Worm (Caenorhabditis elegans) whole organism, L2 larva: ENCODE data around the gene B0563.5.

Experiments used
- C34F6.9 ChIP-seq: fragments of 150-350 bp; optimal IDR thresholded peaks from 2 replicates; lab custom pipeline; 2014; ENCODE audit warnings: missing biosample characterization, missing genetic modification characterization
- F13H6.1 ChIP-seq: sonication (generic microtip); optimal IDR thresholded peaks from 2 replicates; lab custom pipeline; 2016; ENCODE audit warnings: missing genetic modification characterization, missing compliant biosample characterization
- R02D3.7 ChIP-seq: fragments of 150-350 bp; optimal IDR thresholded peaks from 2 replicates; lab custom pipeline; 2014; ENCODE audit warnings: missing biosample characterization, missing genetic modification characterization
- Y55F3AM.14 ChIP-seq: fragments of 200-800 bp; sonication (Bioruptor generic); optimal IDR thresholded peaks from 2 replicates; lab custom pipeline; 2018; ENCODE audit warnings: mild to moderate bottlenecking, missing genetic modification characterization, missing compliant biosample characterization
- ZK546.5 ChIP-seq: sonication (generic microtip); optimal IDR thresholded peaks from 2 replicates; lab custom pipeline; 2017; ENCODE audit warnings: missing biosample characterization, missing genetic modification characterization
- aly-2 ChIP-seq: fragments of 150-350 bp; optimal IDR thresholded peaks from 2 replicates; lab custom pipeline; 2014; ENCODE audit warnings: missing biosample characterization, missing genetic modification characterization
- ama-1 ChIP-seq: fragments of 150-350 bp; optimal IDR thresholded peaks from 2 replicates; lab custom pipeline; 2018; ENCODE audit warnings: inconsistent platforms
- ceh-16 ChIP-seq: fragments of 150-350 bp; optimal IDR thresholded peaks from 2 replicates; lab custom pipeline; 2014; ENCODE audit warnings: missing biosample characterization, missing genetic modification characterization
- ceh-82 ChIP-seq: fragments of 150-350 bp; optimal IDR thresholded peaks from 2 replicates; lab custom pipeline; 2014; ENCODE audit warnings: missing biosample characterization, missing genetic modification characterization
- crh-2 ChIP-seq: sonication (generic microtip); optimal IDR thresholded peaks from 2 replicates; lab custom pipeline; 2017; ENCODE audit warnings: missing biosample characterization, missing genetic modification characterization
- egl-27 ChIP-seq: sonication (generic microtip); optimal IDR thresholded peaks from 3 replicates; lab custom pipeline; 2017; ENCODE audit warnings: missing biosample characterization, missing genetic modification reagents, missing genetic modification characterization
- elt-1 ChIP-seq: fragments of 150-350 bp; optimal IDR thresholded peaks from 2 replicates; lab custom pipeline; 2014; ENCODE audit warnings: missing biosample characterization, missing genetic modification characterization
- elt-3 ChIP-seq: sonication (generic microtip); optimal IDR thresholded peaks from 2 replicates; lab custom pipeline; 2017; ENCODE audit warnings: missing biosample characterization, missing genetic modification characterization
- fos-1 ChIP-seq: fragments of 150-350 bp; optimal IDR thresholded peaks from 2 replicates; lab custom pipeline; 2014; ENCODE audit warnings: missing biosample characterization, missing genetic modification characterization
- gmeb-1 ChIP-seq: fragments of 150-350 bp; optimal IDR thresholded peaks from 2 replicates; lab custom pipeline; 2014; ENCODE audit warnings: missing biosample characterization, missing genetic modification characterization
- lin-11 ChIP-seq: fragments of 150-350 bp; sonication (generic microtip); optimal IDR thresholded peaks from 2 replicates; lab custom pipeline; 2014; ENCODE audit warnings: missing biosample characterization, missing genetic modification characterization, inconsistent platforms, mixed read lengths
- lin-13 ChIP-seq: fragments of 150-350 bp; optimal IDR thresholded peaks from 2 replicates; lab custom pipeline; 2014; ENCODE audit warnings: missing biosample characterization, missing genetic modification reagents, missing genetic modification characterization
- lsy-2 ChIP-seq, 2 experiments: fragments of 150-350 bp in 1 of 2; sonication (generic microtip) in 1 of 2; optimal IDR thresholded peaks; 2 replicates each; lab custom pipeline; 2014 to 2017; ENCODE audit warnings: missing biosample characterization in 2 of 2, missing genetic modification characterization in 2 of 2
- mab-5 ChIP-seq: fragments of 150-350 bp; optimal IDR thresholded peaks from 2 replicates; lab custom pipeline; 2014; ENCODE audit warnings: missing biosample characterization, missing genetic modification characterization
- nhr-10 ChIP-seq: sonication (generic microtip); optimal IDR thresholded peaks from 2 replicates; lab custom pipeline; 2017; ENCODE audit warnings: missing biosample characterization, missing genetic modification characterization
- nhr-12 ChIP-seq: fragments of 150-350 bp; optimal IDR thresholded peaks from 2 replicates; lab custom pipeline; 2014; ENCODE audit warnings: missing biosample characterization, missing genetic modification characterization
- nhr-129 ChIP-seq: fragments of 150-350 bp; optimal IDR thresholded peaks from 2 replicates; lab custom pipeline; 2014; ENCODE audit warnings: missing biosample characterization, missing genetic modification characterization
- nhr-21 ChIP-seq: fragments of 150-350 bp; optimal IDR thresholded peaks from 2 replicates; lab custom pipeline; 2014; ENCODE audit warnings: missing biosample characterization, missing genetic modification characterization
- nhr-23 ChIP-seq: fragments of 150-350 bp; optimal IDR thresholded peaks from 2 replicates; lab custom pipeline; 2014; ENCODE audit warnings: missing biosample characterization, missing genetic modification reagents, missing genetic modification characterization
- nhr-237 ChIP-seq: fragments of 150-350 bp; optimal IDR thresholded peaks from 2 replicates; lab custom pipeline; 2014; ENCODE audit warnings: missing biosample characterization, missing genetic modification characterization
- nhr-25 ChIP-seq: fragments of 150-350 bp; sonication (generic microtip); optimal IDR thresholded peaks from 3 replicates; lab custom pipeline; 2014; ENCODE audit warnings: missing biosample characterization, missing genetic modification characterization
- nhr-6 ChIP-seq: fragments of 150-350 bp; optimal IDR thresholded peaks from 2 replicates; lab custom pipeline; 2014; ENCODE audit warnings: missing biosample characterization, missing genetic modification characterization
- peb-1 ChIP-seq: fragments of 150-350 bp; optimal IDR thresholded peaks from 2 replicates; lab custom pipeline; 2014; ENCODE audit warnings: missing biosample characterization, missing genetic modification characterization
- sem-4 ChIP-seq: fragments of 150-350 bp; optimal IDR thresholded peaks from 2 replicates; lab custom pipeline; 2014; ENCODE audit warnings: missing biosample characterization, missing genetic modification reagents, missing genetic modification characterization
- skn-1 ChIP-seq: sonication (generic microtip); optimal IDR thresholded peaks from 2 replicates; lab custom pipeline; 2017; ENCODE audit warnings: missing biosample characterization, missing genetic modification characterization
- sma-9 ChIP-seq, 2 experiments: fragments of 150-350 bp in 1 of 2; sonication (generic microtip) in 1 of 2; optimal IDR thresholded peaks; 2 replicates each; lab custom pipeline; 2014 to 2016; ENCODE audit warnings: missing genetic modification characterization in 2 of 2, mild to moderate bottlenecking in 1 of 2, missing biosample characterization in 1 of 2, missing compliant biosample characterization in 1 of 2, missing genetic modification reagents in 1 of 2, moderate library complexity in 1 of 2
- snpc-4 ChIP-seq: fragments of 150-350 bp; optimal IDR thresholded peaks from 2 replicates; lab custom pipeline; 2014; ENCODE audit warnings: missing biosample characterization, missing genetic modification characterization
- unc-39 ChIP-seq: fragments of 150-350 bp; optimal IDR thresholded peaks from 2 replicates; lab custom pipeline; 2014; ENCODE audit warnings: missing biosample characterization, missing genetic modification characterization
- unc-55 ChIP-seq: fragments of 150-350 bp; sonication (generic microtip); optimal IDR thresholded peaks from 3 replicates; lab custom pipeline; 2014; ENCODE audit warnings: missing biosample characterization, missing genetic modification reagents, missing genetic modification characterization
- unc-62 ChIP-seq: fragments of 150-350 bp; optimal IDR thresholded peaks from 2 replicates; lab custom pipeline; 2014; ENCODE audit warnings: missing biosample characterization, missing genetic modification reagents, missing genetic modification characterization
- zag-1 ChIP-seq: fragments of 150-350 bp; optimal IDR thresholded peaks from 2 replicates; lab custom pipeline; 2014; ENCODE audit warnings: missing biosample characterization, missing genetic modification characterization
- ztf-1 ChIP-seq: fragments of 200-800 bp; sonication (Bioruptor generic); conservative IDR thresholded peaks from 2 replicates; pipeline ENCODE4 v1.3.6; 2022; ENCODE audit warnings: missing genetic modification characterization, missing compliant biosample characterization
- ztf-11 ChIP-seq: sonication (generic microtip); optimal IDR thresholded peaks from 2 replicates; lab custom pipeline; 2017; ENCODE audit warnings: missing biosample characterization, missing genetic modification characterization
- ztf-4 ChIP-seq: fragments of 150-350 bp; optimal IDR thresholded peaks from 2 replicates; lab custom pipeline; 2014; ENCODE audit warnings: missing biosample characterization, missing genetic modification characterization

Gene B0563.5

DNA sequence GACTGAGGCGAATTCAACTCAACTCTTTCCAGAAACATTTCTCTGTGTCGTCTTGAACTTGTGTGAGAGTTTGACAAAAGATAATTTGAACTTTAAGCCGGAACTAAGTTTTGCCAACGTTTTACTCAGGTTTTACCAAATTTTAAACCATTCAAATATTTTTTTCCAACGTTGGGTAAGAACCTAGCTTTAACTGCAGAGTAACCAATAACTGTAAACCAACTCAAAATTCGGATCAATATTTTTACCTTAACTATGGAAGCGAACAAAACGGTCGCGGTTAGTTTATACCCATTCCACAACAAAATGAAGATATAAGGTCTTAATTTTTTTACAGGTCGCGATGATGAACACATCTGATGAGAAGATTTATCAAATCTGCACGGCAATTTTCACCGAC lies 26.8 kb downstream of the B0563.5 start:
- no peak for TF ChIP-seq ztf-1
- no peak for TF ChIP-seq nhr-21 (tag; lab: Kevin White, UChicago)
- TF ChIP-seq ceh-16 (tag; lab: Kevin White, UChicago), result no peak
- no peak for TF ChIP-seq unc-62 (GFP tag; lab: Kevin White, UChicago)
- TF ChIP-seq lsy-2 (tag; optimal IDR thresholded peaks at IDR 0.05; lab: Kevin White, UChicago), result no peak
- TF ChIP-seq nhr-23 (tag; lab: Kevin White, UChicago), result no peak
- TF ChIP-seq zag-1 (tag; lab: Kevin White, UChicago), result no peak
- TF ChIP-seq unc-55, result no peak
- TF ChIP-seq peb-1 (tag; lab: Kevin White, UChicago), result no peak
- no peak for TF ChIP-seq ceh-82 (tag; lab: Kevin White, UChicago)
- no peak for TF ChIP-seq gmeb-1 (tag; lab: Kevin White, UChicago)
- no peak for TF ChIP-seq skn-1 (tag; lab: Kevin White, UChicago)
- no peak for TF ChIP-seq elt-1 (tag; lab: Kevin White, UChicago)
- no peak for TF ChIP-seq lin-11 (tag; lab: Kevin White, UChicago)
- no peak for TF ChIP-seq fos-1 (tag; lab: Kevin White, UChicago)

DNA sequence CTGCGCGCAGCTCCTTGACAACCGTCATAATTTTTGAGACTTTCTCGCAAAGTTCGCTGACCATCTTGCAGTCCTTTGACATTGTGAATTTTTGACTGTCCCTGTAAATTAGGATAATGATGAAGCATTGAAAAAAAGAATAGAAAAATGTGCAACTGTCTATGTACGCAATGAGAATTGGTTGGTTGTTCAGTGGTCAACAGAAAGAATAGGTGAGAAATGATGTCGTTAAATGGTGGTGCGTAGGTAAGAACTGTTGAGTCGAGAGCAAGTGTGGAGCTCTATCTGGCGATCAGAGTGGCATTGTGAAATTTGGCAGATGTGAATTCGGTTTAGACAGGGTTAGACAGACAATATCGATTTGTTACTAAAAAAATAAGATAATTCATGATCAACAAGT lies 28.5 kb downstream of the B0563.5 start, which contains the start of gene B0563.8:
TSS of gene B0563.8 (minus strand) at position 101 of the 400 bp plus-strand sequence.
- TF ChIP-seq mab-5 (tag; lab: Kevin White, UChicago), result no peak
- TF ChIP-seq nhr-237 (tag; lab: Kevin White, UChicago), result no peak
- no peak for TF ChIP-seq nhr-10 (tag; lab: Kevin White, UChicago)
- TF ChIP-seq nhr-6 (tag; lab: Kevin White, UChicago), result no peak

DNA sequence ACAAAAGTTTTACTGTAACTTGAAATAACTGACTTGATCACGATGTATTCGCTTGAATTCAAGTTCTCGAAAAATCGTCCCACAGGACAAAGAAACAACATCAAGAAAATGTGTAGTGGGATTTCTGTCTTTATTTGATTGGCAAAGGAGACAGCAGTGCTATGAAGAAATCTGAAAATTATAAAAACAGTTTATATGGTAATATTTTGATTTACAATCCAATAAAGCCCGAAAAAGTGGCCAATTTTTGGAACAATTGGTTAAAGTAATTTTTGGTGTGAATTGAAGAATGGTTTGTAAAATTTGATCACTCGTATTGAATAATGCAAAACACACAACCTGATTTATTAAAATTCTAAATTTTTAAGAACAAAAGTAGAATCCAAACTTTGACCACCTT lies 34.9 kb downstream of the B0563.5 start, which contains the start of gene Y81B9A.4:
TSS of gene Y81B9A.4 (minus strand) at position 101 of the 400 bp plus-strand sequence.
- TF ChIP-seq lsy-2 (tag; optimal IDR thresholded peaks at IDR 0.05; lab: Kevin White, UChicago), result no peak
- TF ChIP-seq sem-4, result no peak
- TF ChIP-seq elt-1 (tag; lab: Kevin White, UChicago), result no peak
- TF ChIP-seq ZK546.5 (tag; lab: Kevin White, UChicago), result no peak

DNA sequence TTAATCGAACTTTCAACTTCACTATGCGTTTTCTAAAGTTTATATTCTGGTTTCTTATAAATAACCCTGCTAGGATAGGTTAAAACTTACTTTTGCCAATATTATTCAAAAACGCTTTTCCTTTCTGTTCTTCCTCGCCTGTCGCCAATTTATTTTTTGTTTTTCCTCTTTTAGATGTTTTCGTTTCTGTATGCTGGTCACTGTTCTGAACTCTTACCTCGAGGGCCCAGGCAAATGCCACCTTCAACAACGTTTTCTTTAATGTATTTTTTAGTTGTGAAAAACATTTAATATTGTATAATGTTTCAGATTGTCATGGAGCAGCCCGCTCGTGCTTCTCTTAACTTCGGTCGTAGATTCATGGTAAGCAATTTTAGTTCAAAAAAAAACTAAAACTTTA lies 36.2 kb downstream of the B0563.5 start, which contains the start of gene Y81B9A.3:
TSS of gene Y81B9A.3 (plus strand) at position 301 of the 400 bp plus-strand sequence.
- TF ChIP-seq R02D3.7 (tag; lab: Kevin White, UChicago), result no peak
- no peak for TF ChIP-seq elt-3 (tag; lab: Kevin White, UChicago)
- TF ChIP-seq lsy-2 (tag; optimal IDR thresholded peaks at IDR 0.05; lab: Kevin White, UChicago), result no peak
- no peak for TF ChIP-seq ama-1
- TF ChIP-seq unc-55, result no peak
- TF ChIP-seq nhr-12 (tag; lab: Kevin White, UChicago), result no peak
- TF ChIP-seq crh-2 (tag; lab: Kevin White, UChicago), result no peak
- no peak for TF ChIP-seq lin-13 (GFP tag; lab: Kevin White, UChicago)
- no peak for TF ChIP-seq nhr-25 (tag; lab: Kevin White, UChicago)
- TF ChIP-seq aly-2 (tag; lab: Kevin White, UChicago), result no peak
- TF ChIP-seq F13H6.1 (tag; lab: Kevin White, UChicago), result no peak
- TF ChIP-seq gmeb-1 (tag; lab: Kevin White, UChicago), result no peak
- no peak for TF ChIP-seq Y55F3AM.14 (GFP tag; lab: Kevin White, UChicago)
- no peak for TF ChIP-seq elt-1 (tag; lab: Kevin White, UChicago)
- no peak for TF ChIP-seq snpc-4 (tag; lab: Kevin White, UChicago)
- TF ChIP-seq unc-39 (tag; lab: Kevin White, UChicago), result no peak
- no peak for TF ChIP-seq ztf-1
- TF ChIP-seq nhr-237 (tag; lab: Kevin White, UChicago), result no peak

DNA sequence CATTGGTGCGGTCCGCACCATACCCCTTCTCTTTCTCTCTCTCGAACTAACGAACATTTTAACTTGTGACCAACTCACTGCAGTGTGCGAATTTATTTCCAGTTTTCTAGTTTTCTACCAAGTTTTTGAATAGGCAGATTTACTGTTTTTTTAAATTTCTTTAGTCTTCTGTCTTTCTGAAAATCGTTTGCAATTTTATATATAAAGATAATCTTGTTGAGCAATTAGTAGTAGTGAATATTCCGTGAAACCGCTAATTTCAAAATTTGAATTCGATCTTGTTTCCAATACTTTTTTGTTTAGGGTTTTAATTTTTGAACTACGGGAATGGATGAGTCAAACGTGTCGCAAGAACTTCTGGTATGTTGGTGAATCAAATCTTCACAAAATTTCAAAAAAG lies 37.9 kb downstream of the B0563.5 start, which contains the start of gene Y81B9A.2:
TSS of gene Y81B9A.2 (plus strand) at position 301 of the 400 bp plus-strand sequence.
- TF ChIP-seq unc-62 (GFP tag; lab: Kevin White, UChicago) (no peak), nhr-12 (tag; lab: Kevin White, UChicago) (no peak), ceh-16 (tag; lab: Kevin White, UChicago) (no peak), Y55F3AM.14 (GFP tag; lab: Kevin White, UChicago) (no peak), snpc-4 (tag; lab: Kevin White, UChicago) (no peak), egl-27 (no peak), sem-4 (no peak), ztf-1 (no peak), nhr-25 (tag; lab: Kevin White, UChicago) (no peak), ztf-4 (no peak), lin-11 (tag; lab: Kevin White, UChicago) (no peak), C34F6.9 (tag; lab: Kevin White, UChicago) (no peak), ztf-11 (tag; lab: Kevin White, UChicago) (no peak), F13H6.1 (tag; lab: Kevin White, UChicago) (no peak), zag-1 (tag; lab: Kevin White, UChicago) (no peak), sma-9 (GFP tag; optimal IDR thresholded peaks at IDR 0.05; lab: Kevin White, UChicago) (no peak), sma-9 (tag; optimal IDR thresholded peaks at IDR 0.05; lab: Kevin White, UChicago) (no peak), nhr-129 (no peak), ZK546.5 (tag; lab: Kevin White, UChicago) (no peak)
